Worm (Caenorhabditis elegans): Measurements from ENCODE around the gene R144.12.

The R144.12 gene

DNA sequence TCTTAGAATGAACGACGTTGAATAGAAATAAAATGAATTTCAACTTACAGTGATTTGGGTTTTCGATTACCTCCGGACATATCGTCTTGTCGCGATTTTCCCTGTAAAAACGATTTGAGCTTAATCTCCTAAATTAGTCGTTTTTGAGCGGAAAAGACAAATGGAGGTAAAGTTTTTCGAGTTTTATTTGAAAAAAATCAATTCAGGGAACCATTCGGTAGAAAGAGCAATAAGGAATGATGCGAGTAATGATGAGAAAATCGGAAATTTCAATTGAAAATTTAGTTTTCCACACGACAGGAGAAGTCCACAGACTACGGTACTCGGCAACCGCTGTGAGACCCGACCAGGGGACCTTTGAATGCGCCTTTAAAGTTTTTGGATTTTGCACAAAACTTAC is 4.5 kb downstream of the R144.12 start, which contains the start of gene R144.10:
Gene R144.10 (minus strand): TSS at position 101 of the 400 bp plus-strand sequence.
- TF ChIP-seq nhr-67 (tag; optimal IDR thresholded peaks at IDR 0.05) (no peak), ceh-9 (tag; optimal IDR thresholded peaks at IDR 0.05) (no peak), tbx-2 (tag; optimal IDR thresholded peaks at IDR 0.05) (no peak), eor-1 (tag; optimal IDR thresholded peaks at IDR 0.05) (no peak), elt-2 (tag; optimal IDR thresholded peaks at IDR 0.05) (no peak), fos-1 (tag; optimal IDR thresholded peaks at IDR 0.05) (no peak)

DNA sequence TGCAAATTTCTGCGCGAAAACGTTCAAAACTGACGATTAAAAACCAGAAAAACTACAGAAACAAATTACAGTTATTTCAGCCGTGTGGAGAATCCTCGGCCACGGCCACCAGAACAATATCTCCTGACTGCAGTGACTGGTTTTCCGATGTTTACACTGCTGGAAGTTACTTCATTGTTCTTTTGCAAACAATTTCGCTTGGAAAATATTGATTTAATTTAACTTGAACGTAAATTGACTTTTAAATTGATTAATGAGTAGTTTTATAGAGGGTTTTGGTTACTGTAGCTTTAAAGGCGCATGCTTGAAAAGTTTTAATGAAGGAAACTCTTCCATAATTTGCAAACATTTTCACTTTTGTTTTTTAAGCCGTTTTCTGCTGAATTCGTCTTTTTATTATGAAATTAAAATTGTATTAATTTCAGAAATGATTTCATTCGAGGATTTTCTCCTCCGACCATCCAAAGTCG is 7.8 kb downstream of the R144.12 start, which contains the start of gene smcr-8:
Gene smcr-8 (plus strand): TSS at position 420 of the 470 bp plus-strand sequence.
- TF ChIP-seq snpc-4 (tag; optimal IDR thresholded peaks at IDR 0.05): peak; percentile 2
- TF ChIP-seq nfya-1 (tag; optimal IDR thresholded peaks at IDR 0.05; ENCODE audit: insufficient read depth): peak; percentile 5
- TF ChIP-seq ama-1 (optimal IDR thresholded peaks at IDR 0.05): no peak

DNA sequence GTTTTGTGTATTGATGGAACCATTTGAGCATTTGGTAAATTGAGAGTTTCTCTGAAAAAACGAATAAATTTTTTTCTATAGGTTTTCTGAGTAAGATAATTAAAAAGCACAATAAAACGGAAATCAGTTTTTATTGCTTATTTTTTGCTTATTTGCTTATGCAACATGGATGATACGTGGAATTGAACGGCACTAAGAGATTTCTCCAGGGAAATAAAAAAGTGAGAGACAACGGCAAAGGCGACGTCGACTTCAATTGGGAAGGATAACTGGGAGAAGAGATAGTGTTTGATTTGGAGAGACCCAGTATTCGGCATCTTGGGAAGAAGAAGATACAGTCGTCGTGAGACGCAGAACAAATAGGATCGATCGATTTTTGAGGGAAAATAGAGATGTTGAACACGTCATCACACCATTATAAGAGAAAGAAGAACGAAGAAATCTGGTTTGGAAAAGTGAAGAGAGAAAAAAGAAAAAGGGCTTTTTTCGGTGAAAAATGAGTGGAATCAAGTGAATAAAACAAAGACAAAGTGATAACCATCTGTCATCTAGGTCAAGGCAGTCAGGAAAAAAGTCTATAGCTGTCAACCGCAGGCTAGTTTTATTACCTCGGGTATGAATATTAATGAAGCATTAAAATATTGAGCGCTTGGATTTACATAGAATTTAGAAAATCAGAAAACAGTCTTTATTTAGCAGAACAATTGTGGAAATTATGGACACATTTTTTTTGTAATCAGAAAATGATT is 8.5 kb downstream of the R144.12 start, which contains the start of gene tmem-131:
Gene tmem-131 (minus strand): TSS at position 51 of the 749 bp plus-strand sequence.
- TF ChIP-seq nfya-1 (tag; optimal IDR thresholded peaks at IDR 0.05; ENCODE audit: insufficient read depth) (peak; percentile 36), ceh-28 (tag; optimal IDR thresholded peaks at IDR 0.05) (peak; percentile 79), ceh-9 (tag; optimal IDR thresholded peaks at IDR 0.05) (no peak), nhr-25 (tag; optimal IDR thresholded peaks at IDR 0.05) (peak; percentile 91), nhr-23 (tag; optimal IDR thresholded peaks at IDR 0.05) (peak; percentile 83)

DNA sequence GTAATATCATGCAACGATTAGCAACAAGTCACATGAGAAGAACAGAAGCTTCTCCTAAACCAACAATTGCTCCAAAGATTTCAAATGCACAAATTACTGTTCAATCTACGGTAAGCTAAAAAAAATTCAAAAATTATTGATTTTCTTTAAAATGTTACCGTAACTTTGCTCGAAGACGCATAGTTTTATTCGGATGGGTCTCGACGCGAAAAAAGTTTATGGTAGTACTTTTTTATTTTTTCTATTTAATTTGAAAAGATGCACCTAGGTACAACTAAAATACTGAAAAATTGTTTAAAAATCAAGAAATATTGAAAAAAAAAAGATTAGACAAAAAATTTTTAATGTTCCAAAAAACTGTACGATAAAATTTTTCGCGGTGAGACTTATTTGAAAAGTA is 19.1 kb downstream of the R144.12 start:
- TF ChIP-seq nhr-237 (tag; optimal IDR thresholded peaks at IDR 0.05) (no peak), aly-2 (tag; optimal IDR thresholded peaks at IDR 0.05) (no peak), skn-1 (tag; optimal IDR thresholded peaks at IDR 0.05) (no peak), elt-2 (tag; optimal IDR thresholded peaks at IDR 0.05) (no peak), unc-39 (tag; optimal IDR thresholded peaks at IDR 0.05) (no peak)

DNA sequence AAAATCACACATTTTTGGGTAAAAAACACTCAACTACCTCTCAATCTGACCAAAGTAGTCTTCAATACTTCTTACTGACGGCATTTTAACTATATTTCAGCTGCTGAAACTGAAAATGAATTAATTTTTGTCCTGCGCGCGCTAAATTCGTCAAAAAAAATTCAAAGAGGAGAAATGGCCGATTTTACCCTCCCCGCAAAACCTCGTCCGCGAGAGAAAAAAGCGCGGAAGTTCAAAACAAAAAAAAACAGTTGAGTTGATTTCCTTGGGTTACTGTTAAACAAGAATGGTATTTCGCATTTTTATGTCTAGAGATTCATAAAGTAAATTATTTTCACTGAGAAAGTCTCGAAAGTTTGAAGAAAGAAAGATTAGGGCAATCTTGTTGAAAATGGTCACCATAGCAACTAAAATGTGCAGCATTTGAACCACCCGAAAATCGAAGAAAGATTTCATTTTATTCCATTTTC is 20.0 kb downstream of the R144.12 start, which contains the start of the genes C27F2.10 and wdr-60:
Gene C27F2.10 (minus strand): TSS at position 109 of the 470 bp plus-strand sequence.
Gene wdr-60 (plus strand): TSS at position 420 of the 470 bp plus-strand sequence.
- TF ChIP-seq lin-15B (tag; optimal IDR thresholded peaks at IDR 0.05) (peak; percentile 44), nhr-23 (tag; optimal IDR thresholded peaks at IDR 0.05) (peak; percentile 1), nfya-1 (tag; optimal IDR thresholded peaks at IDR 0.05; ENCODE audit: insufficient read depth) (peak; percentile 55), fkh-10 (GFP tag; optimal IDR thresholded peaks at IDR 0.05) (no peak)

DNA sequence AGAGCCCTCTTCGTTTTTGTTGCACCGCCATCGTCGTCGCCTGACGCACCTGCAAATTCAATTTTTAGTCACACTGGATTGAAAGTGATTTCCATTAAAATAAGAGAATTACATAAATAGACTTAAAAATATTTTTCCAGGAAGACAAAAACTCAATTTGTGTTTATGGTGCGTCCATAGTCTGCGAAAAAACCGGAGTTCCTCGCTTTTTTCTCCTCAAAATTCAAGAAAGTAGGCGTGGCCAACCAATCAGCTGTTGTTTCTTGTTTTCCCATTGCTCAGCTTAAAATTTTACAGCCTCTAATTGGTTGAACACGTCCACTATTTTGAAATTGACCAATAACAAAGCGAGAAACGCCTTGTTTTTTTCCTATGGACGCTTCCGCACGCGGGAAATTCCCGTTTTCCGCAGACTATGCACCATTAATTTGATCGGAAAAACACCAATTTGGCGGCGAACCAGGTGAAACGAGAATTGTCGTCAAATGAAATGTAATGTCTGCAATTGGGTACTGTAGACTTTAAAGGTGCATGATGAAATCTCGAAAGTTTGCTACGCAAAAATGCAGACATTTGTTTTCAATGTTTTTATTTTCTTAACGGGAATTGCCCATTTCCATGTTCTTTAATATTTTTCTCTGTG is 22.2 kb downstream of the R144.12 start, which contains the start of gene C27F2.7:
Gene C27F2.7 (minus strand): TSS at position 51 of the 643 bp plus-strand sequence.
- TF ChIP-seq eor-1 (tag; optimal IDR thresholded peaks at IDR 0.05): no peak
- peak; percentile 72 for TF ChIP-seq nfya-1 (tag; optimal IDR thresholded peaks at IDR 0.05; ENCODE audit: insufficient read depth)
- no peak for TF ChIP-seq ztf-11 (tag; optimal IDR thresholded peaks at IDR 0.05)
- no peak for TF ChIP-seq nhr-23 (tag; optimal IDR thresholded peaks at IDR 0.05)

DNA sequence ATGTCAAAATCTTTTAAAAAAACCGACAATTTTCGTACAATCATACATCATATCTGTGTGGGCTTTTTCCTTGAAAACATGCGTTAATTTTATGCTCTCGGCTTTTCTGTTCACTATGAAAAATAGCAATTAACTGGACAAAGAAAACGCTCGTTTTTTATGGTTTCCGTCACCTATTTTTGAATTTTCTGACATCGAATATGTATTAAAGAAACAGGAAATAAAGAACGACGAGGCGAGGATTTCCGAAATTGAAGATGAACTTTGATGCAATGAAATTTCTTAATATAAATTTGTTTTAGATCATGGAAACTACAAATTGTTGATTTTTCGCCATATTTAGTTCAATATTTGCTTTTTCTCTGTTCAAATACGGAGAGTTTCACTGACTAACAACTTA is 22.8 kb downstream of the R144.12 start:
- TF ChIP-seq lsy-12 (tag; optimal IDR thresholded peaks at IDR 0.05): no peak
- TF ChIP-seq ztf-11 (tag; optimal IDR thresholded peaks at IDR 0.05): no peak
- TF ChIP-seq ZK546.5 (tag; optimal IDR thresholded peaks at IDR 0.05): no peak
- no peak for TF ChIP-seq nfya-1 (tag; optimal IDR thresholded peaks at IDR 0.05; ENCODE audit: insufficient read depth)
- TF ChIP-seq ceh-28 (tag; optimal IDR thresholded peaks at IDR 0.05): no peak
- no peak for TF ChIP-seq snpc-4 (tag; optimal IDR thresholded peaks at IDR 0.05)
- TF ChIP-seq nhr-43 (tag; optimal IDR thresholded peaks at IDR 0.05; ENCODE audit: poor library complexity, severe bottlenecking): no peak
- TF ChIP-seq R02D3.7 (tag; optimal IDR thresholded peaks at IDR 0.05): no peak
- no peak for TF ChIP-seq ztf-4 (tag; optimal IDR thresholded peaks at IDR 0.05)
- no peak for TF ChIP-seq tbx-2 (tag; optimal IDR thresholded peaks at IDR 0.05)
- TF ChIP-seq nhr-23 (tag; optimal IDR thresholded peaks at IDR 0.05): no peak
- TF ChIP-seq nhr-28 (tag; optimal IDR thresholded peaks at IDR 0.05): no peak
- no peak for TF ChIP-seq pha-4 (tag; optimal IDR thresholded peaks at IDR 0.05)

All from whole organism, L3 larva.